Fruit fly (Drosophila melanogaster): ENCODE measurements around the gene Sfp24Bd.

Sfp24Bd gene

dm6 chr2L:3632047-3632880 lies 36.7 kb downstream of the Sfp24Bd start (continued):
- peak; percentile 96 for TF ChIP-seq slbo (GFP tag; IDR thresholded peaks at IDR 0.05)
- peak; percentile 90 for TF ChIP-seq Hr3 (GFP tag; optimal IDR thresholded peaks at IDR 0.05)
- peak; percentile 89 for TF ChIP-seq Bteb2 (GFP tag; optimal IDR thresholded peaks at IDR 0.05)
- peak; percentile 97 for TF ChIP-seq Dbx (GFP tag; IDR thresholded peaks at IDR 0.05)
- TF ChIP-seq oc (tag; optimal IDR thresholded peaks at IDR 0.05): peak; percentile 89
- no peak for TF ChIP-seq fru (optimal IDR thresholded peaks at IDR 0.05)
- peak; percentile 93 for TF ChIP-seq CG15514 (GFP tag; optimal IDR thresholded peaks at IDR 0.05)
- TF ChIP-seq Rfx (GFP tag; IDR thresholded peaks at IDR 0.05): peak; percentile 97
- peak; percentile 93 for TF ChIP-seq chm (GFP tag; IDR thresholded peaks at IDR 0.05)
- peak; percentile 96 for TF ChIP-seq ase (GFP tag; IDR thresholded peaks at IDR 0.05)
- TF ChIP-seq sug (tag; optimal IDR thresholded peaks at IDR 0.05): peak; percentile 93
- peak; percentile 95 for TF ChIP-seq CG17186 (GFP tag; optimal IDR thresholded peaks at IDR 0.05)
- peak; percentile 69 for TF ChIP-seq Kr (GFP tag; optimal IDR thresholded peaks at IDR 0.05)
- TF ChIP-seq CG14050 (GFP tag; IDR thresholded peaks at IDR 0.05): peak; percentile 93
- TF ChIP-seq CG15601 (tag; optimal IDR thresholded peaks at IDR 0.05): peak; percentile 89
- peak; percentile 75 for TF ChIP-seq run (tag; optimal IDR thresholded peaks at IDR 0.05)
- TF ChIP-seq Optix (GFP tag; IDR thresholded peaks at IDR 0.05): peak; percentile 93
- TF ChIP-seq slou (GFP tag; optimal IDR thresholded peaks at IDR 0.05): peak; percentile 71
- no peak for TF ChIP-seq usp (GFP tag; optimal IDR thresholded peaks at IDR 0.05)
- peak; percentile 99 for TF ChIP-seq CG10274 (GFP tag; optimal IDR thresholded peaks at IDR 0.05)
- TF ChIP-seq CG4730 (GFP tag; IDR thresholded peaks at IDR 0.05): peak; percentile 97
- TF ChIP-seq CG5245 (GFP tag; optimal IDR thresholded peaks at IDR 0.05): peak; percentile 75
- TF ChIP-seq CG33557 (GFP tag; optimal IDR thresholded peaks at IDR 0.05): peak; percentile 88
- peak; percentile 91 for TF ChIP-seq Dad (GFP tag; optimal IDR thresholded peaks at IDR 0.05)
- TF ChIP-seq CG16779 (GFP tag; IDR thresholded peaks at IDR 0.05): peak; percentile 95
- peak; percentile 97 for TF ChIP-seq scrt (GFP tag; optimal IDR thresholded peaks at IDR 0.05)
- TF ChIP-seq stwl (tag; optimal IDR thresholded peaks at IDR 0.05): peak; percentile 88
- no peak for TF ChIP-seq CG7963 (GFP tag; IDR thresholded peaks at IDR 0.05; ENCODE audit: partially characterized antibody)
- peak; percentile 95 for TF ChIP-seq Oli (tag; optimal IDR thresholded peaks at IDR 0.05)
- peak; percentile 97 for TF ChIP-seq CG6683 (GFP tag; optimal IDR thresholded peaks at IDR 0.05)
- TF ChIP-seq HLH4C (GFP tag; IDR thresholded peaks at IDR 0.05; ENCODE audit: partially characterized antibody): no peak
- TF ChIP-seq Taf1 (GFP tag; IDR thresholded peaks at IDR 0.05): peak; percentile 92
- TF ChIP-seq Awh (GFP tag; IDR thresholded peaks at IDR 0.05): peak; percentile 98
- peak; percentile 86 for TF ChIP-seq CG30431 (GFP tag; optimal IDR thresholded peaks at IDR 0.05)
- TF ChIP-seq CG17568 (GFP tag; optimal IDR thresholded peaks at IDR 0.05): peak; percentile 91
- peak; percentile 96 for TF ChIP-seq MTF-1 (GFP tag; optimal IDR thresholded peaks at IDR 0.05; ENCODE audit: borderline replicate concordance)
- peak; percentile 92 for TF ChIP-seq vfl (GFP tag; optimal IDR thresholded peaks at IDR 0.05)
- TF ChIP-seq CG7928 (GFP tag; optimal IDR thresholded peaks at IDR 0.05): peak; percentile 80
- TF ChIP-seq Gsc (GFP tag; IDR thresholded peaks at IDR 0.05): peak; percentile 91
- peak; percentile 97 for TF ChIP-seq CG6254 (GFP tag; optimal IDR thresholded peaks at IDR 0.05)
- peak; percentile 97 for TF ChIP-seq CG8290 (GFP tag; optimal IDR thresholded peaks at IDR 0.05)
- peak; percentile 82 to 94 for TF ChIP-seq CG8290 (tag; optimal IDR thresholded peaks at IDR 0.05)
- no peak for TF ChIP-seq hbn (GFP tag; IDR thresholded peaks at IDR 0.05; ENCODE audit: partially characterized antibody)
- TF ChIP-seq CG4854 (GFP tag; optimal IDR thresholded peaks at IDR 0.05): peak; percentile 90
- TF ChIP-seq CG15011 (GFP tag; optimal IDR thresholded peaks at IDR 0.05): peak; percentile 98
- peak; percentile 90 for TF ChIP-seq CG1792 (GFP tag; optimal IDR thresholded peaks at IDR 0.05)
- peak; percentile 84 for TF ChIP-seq CG4707 (GFP tag; optimal IDR thresholded peaks at IDR 0.05)
- TF ChIP-seq CG18599 (GFP tag; optimal IDR thresholded peaks at IDR 0.05): peak; percentile 99
- peak; percentile 20; the same call in 1 of the 2 replicates for TF ChIP-seq ato (GFP tag; IDR thresholded peaks at IDR 0.05; ENCODE audit: partially characterized antibody)
